Fruit fly (Drosophila melanogaster): ENCODE results near the gene aspr.

Gene aspr

dm6 chrX:20147693-20148174 lies at the start of gene aspr:
aspr (plus strand) TSS chrX:20148124.
- TF ChIP-seq CG17806 (tag; optimal IDR thresholded peaks at IDR 0.05) (peak; percentile 47), CG10348 (GFP tag; IDR thresholded peaks at IDR 0.05) (no peak), CG14655 (GFP tag; optimal IDR thresholded peaks at IDR 0.05) (peak; percentile 28), CG8301 (tag; optimal IDR thresholded peaks at IDR 0.05) (no peak), Ets98B (GFP tag; IDR thresholded peaks at IDR 0.05) (no peak), D1 (tag; optimal IDR thresholded peaks at IDR 0.05) (no peak), Pif1B (GFP tag; optimal IDR thresholded peaks at IDR 0.05) (no peak), CG8159 (tag; optimal IDR thresholded peaks at IDR 0.05) (peak; percentile 63), CG15710 (tag; optimal IDR thresholded peaks at IDR 0.05) (peak; percentile 56), gl (tag; optimal IDR thresholded peaks at IDR 0.05) (no peak), EcR (GFP tag; optimal IDR thresholded peaks at IDR 0.05) (no peak), Snoo (tag; optimal IDR thresholded peaks at IDR 0.05) (no peak), CG34367 (tag; optimal IDR thresholded peaks at IDR 0.05) (no peak), CG32121 (GFP tag; IDR thresholded peaks at IDR 0.05) (no peak), CG4496 (GFP tag; IDR thresholded peaks at IDR 0.05) (no peak), rn (GFP tag; IDR thresholded peaks at IDR 0.05) (no peak), Pif1A (GFP tag; optimal IDR thresholded peaks at IDR 0.05) (peak; percentile 25), CG12605 (GFP tag; IDR thresholded peaks at IDR 0.05) (no peak), fd96Ca (GFP tag; IDR thresholded peaks at IDR 0.05) (no peak), CG13204 (GFP tag; optimal IDR thresholded peaks at IDR 0.05) (no peak), CG9948 (tag; optimal IDR thresholded peaks at IDR 0.05) (peak; percentile 52)

dm6 chrX:20104987-20105386 lies 42.9 kb upstream of the aspr start:
- no peak for TF ChIP-seq CG10348 (GFP tag; IDR thresholded peaks at IDR 0.05)
- no peak for TF ChIP-seq CG8159 (tag; optimal IDR thresholded peaks at IDR 0.05)
- no peak for TF ChIP-seq CG32121 (GFP tag; IDR thresholded peaks at IDR 0.05)
- no peak for TF ChIP-seq CG17806 (tag; optimal IDR thresholded peaks at IDR 0.05)
- TF ChIP-seq gl (tag; optimal IDR thresholded peaks at IDR 0.05), result no peak
- no peak for TF ChIP-seq CG8301 (tag; optimal IDR thresholded peaks at IDR 0.05)
- no peak for TF ChIP-seq Snoo (tag; optimal IDR thresholded peaks at IDR 0.05)
- no peak for TF ChIP-seq CG12605 (GFP tag; IDR thresholded peaks at IDR 0.05)
- no peak for TF ChIP-seq Pif1A (GFP tag; optimal IDR thresholded peaks at IDR 0.05)

- TF ChIP-seq Pif1A (GFP tag; optimal IDR thresholded peaks at IDR 0.05) (no peak), CG8301 (tag; optimal IDR thresholded peaks at IDR 0.05) (no peak), rn (GFP tag; IDR thresholded peaks at IDR 0.05) (no peak), CG4496 (GFP tag; IDR thresholded peaks at IDR 0.05) (no peak), gl (tag; optimal IDR thresholded peaks at IDR 0.05) (no peak), CG10348 (GFP tag; IDR thresholded peaks at IDR 0.05) (no peak), Pif1B (GFP tag; optimal IDR thresholded peaks at IDR 0.05) (no peak), CG34367 (tag; optimal IDR thresholded peaks at IDR 0.05) (no peak), CG12605 (GFP tag; IDR thresholded peaks at IDR 0.05) (no peak), CG17806 (tag; optimal IDR thresholded peaks at IDR 0.05) (no peak), Ets98B (GFP tag; IDR thresholded peaks at IDR 0.05) (no peak), CG8159 (tag; optimal IDR thresholded peaks at IDR 0.05) (no peak), CG14655 (GFP tag; optimal IDR thresholded peaks at IDR 0.05) (no peak), CG13204 (GFP tag; optimal IDR thresholded peaks at IDR 0.05) (no peak)
These were observed 37.4 kb upstream of the aspr start, which contains the start of gene karr for dm6 chrX:20110475-20110874. karr (minus strand) TSS chrX:20110575.

- TF ChIP-seq CG9948 (tag; optimal IDR thresholded peaks at IDR 0.05), result no peak
- TF ChIP-seq Pif1A (GFP tag; optimal IDR thresholded peaks at IDR 0.05), result no peak
- TF ChIP-seq CG32121 (GFP tag; IDR thresholded peaks at IDR 0.05), result no peak
- no peak for TF ChIP-seq CG34367 (tag; optimal IDR thresholded peaks at IDR 0.05)
- no peak for TF ChIP-seq CG13204 (GFP tag; optimal IDR thresholded peaks at IDR 0.05)
- TF ChIP-seq fd96Ca (GFP tag; IDR thresholded peaks at IDR 0.05), result no peak
- TF ChIP-seq CG12605 (GFP tag; IDR thresholded peaks at IDR 0.05), result no peak
- no peak for TF ChIP-seq CG8301 (tag; optimal IDR thresholded peaks at IDR 0.05)
- TF ChIP-seq Pif1B (GFP tag; optimal IDR thresholded peaks at IDR 0.05), result no peak
- no peak for TF ChIP-seq CG17806 (tag; optimal IDR thresholded peaks at IDR 0.05)
- TF ChIP-seq CG14655 (GFP tag; optimal IDR thresholded peaks at IDR 0.05), result no peak
These were observed 25.8 kb upstream of the aspr start, which contains the start of gene CG34331 for dm6 chrX:20122153-20122552. CG34331 (plus strand) TSS chrX:20122453.

dm6 chrX:20129554-20129953 lies 18.4 kb upstream of the aspr start:
- TF ChIP-seq Ets98B (GFP tag; IDR thresholded peaks at IDR 0.05) (peak; percentile 62; the same call in 1 of the 2 replicates), D1 (tag; optimal IDR thresholded peaks at IDR 0.05) (no peak), CG13204 (GFP tag; optimal IDR thresholded peaks at IDR 0.05) (no peak), rn (GFP tag; IDR thresholded peaks at IDR 0.05) (no peak), CG14655 (GFP tag; optimal IDR thresholded peaks at IDR 0.05) (no peak), CG12605 (GFP tag; IDR thresholded peaks at IDR 0.05) (0 out of 2 replicates have a peak, but pooled peaks have one; percentile 25), CG34367 (tag; optimal IDR thresholded peaks at IDR 0.05) (no peak), Pif1B (GFP tag; optimal IDR thresholded peaks at IDR 0.05) (no peak), fd96Ca (GFP tag; IDR thresholded peaks at IDR 0.05) (no peak), CG10348 (GFP tag; IDR thresholded peaks at IDR 0.05) (no peak), CG4496 (GFP tag; IDR thresholded peaks at IDR 0.05) (peak; percentile 58; the same call in 2 of the 3 replicates), EcR (GFP tag; optimal IDR thresholded peaks at IDR 0.05) (no peak), CG15710 (tag; optimal IDR thresholded peaks at IDR 0.05) (no peak), CG8301 (tag; optimal IDR thresholded peaks at IDR 0.05) (no peak)

- TF ChIP-seq D1 (tag; optimal IDR thresholded peaks at IDR 0.05) (no peak), CG8301 (tag; optimal IDR thresholded peaks at IDR 0.05) (peak; percentile 66), EcR (GFP tag; optimal IDR thresholded peaks at IDR 0.05) (no peak), CG8159 (tag; optimal IDR thresholded peaks at IDR 0.05) (no peak), CG34367 (tag; optimal IDR thresholded peaks at IDR 0.05) (no peak), CG12605 (GFP tag; IDR thresholded peaks at IDR 0.05) (0 out of 2 replicates have a peak, but pooled peaks have one; percentile 18), CG32121 (GFP tag; IDR thresholded peaks at IDR 0.05) (peak; percentile 66), CG9948 (tag; optimal IDR thresholded peaks at IDR 0.05) (peak; percentile 14), CG4496 (GFP tag; IDR thresholded peaks at IDR 0.05) (peak; percentile 70), fd96Ca (GFP tag; IDR thresholded peaks at IDR 0.05) (peak; percentile 37; the same call in 1 of the 3 replicates), CG13204 (GFP tag; optimal IDR thresholded peaks at IDR 0.05) (no peak), rn (GFP tag; IDR thresholded peaks at IDR 0.05) (no peak), Pif1B (GFP tag; optimal IDR thresholded peaks at IDR 0.05) (peak; percentile 4), CG15710 (tag; optimal IDR thresholded peaks at IDR 0.05) (no peak), CG14655 (GFP tag; optimal IDR thresholded peaks at IDR 0.05) (peak; percentile 75), Ets98B (GFP tag; IDR thresholded peaks at IDR 0.05) (peak; percentile 45; the same call in 1 of the 2 replicates), Pif1A (GFP tag; optimal IDR thresholded peaks at IDR 0.05) (peak; percentile 42)
These were observed 17.4 kb upstream of the aspr start for dm6 chrX:20130486-20130885.

All from whole organism, pupa.